Worm (Caenorhabditis elegans) whole organism, young adult: ENCODE measurements around the gene ZC443.7.

Source experiments
- C17E4.6 ChIP-seq: fragments of 200-800 bp; sonication (Bioruptor generic); IDR thresholded peaks from 2 replicates; pipeline ENCODE4 v1.3.6; 2022; ENCODE audit warnings: missing genetic modification reagents, missing genetic modification characterization, missing compliant biosample characterization
- T26A5.8 ChIP-seq: sonication (generic microtip); optimal IDR thresholded peaks from 2 replicates; lab custom pipeline; 2016; ENCODE audit warnings: missing genetic modification characterization, missing compliant biosample characterization
- ama-1 ChIP-seq, 3 experiments: fragments of 150-350 bp in 1 of 3; sonication (generic microtip) in 2 of 3; optimal IDR thresholded peaks; 2 replicates each; lab custom pipeline; 2014 to 2018; ENCODE audit warnings: missing biosample characterization in 2 of 3, missing genetic modification characterization in 2 of 3, missing genetic modification reagents in 2 of 3
- atf-7 ChIP-seq: sonication (generic microtip); optimal IDR thresholded peaks from 2 replicates; lab custom pipeline; 2017; ENCODE audit warnings: mild to moderate bottlenecking, missing genetic modification characterization, missing compliant biosample characterization
- dpff-1 ChIP-seq: sonication (generic microtip); optimal IDR thresholded peaks from 2 replicates; lab custom pipeline; 2017; ENCODE audit warnings: mild to moderate bottlenecking, missing genetic modification characterization, missing compliant biosample characterization
- egl-44 ChIP-seq: fragments of 200-800 bp; sonication (Bioruptor generic); IDR thresholded peaks from 2 replicates; pipeline ENCODE4 v1.3.6; 2022; ENCODE audit warnings: missing genetic modification reagents, missing genetic modification characterization, missing compliant biosample characterization
- let-526 ChIP-seq: fragments of 200-800 bp; sonication (Bioruptor generic); IDR thresholded peaks from 2 replicates; pipeline ENCODE4 v1.3.6; 2022; ENCODE audit warnings: missing genetic modification reagents, missing genetic modification characterization, missing compliant biosample characterization
- mxl-1 ChIP-seq: sonication (generic microtip); optimal IDR thresholded peaks from 2 replicates; lab custom pipeline; 2016; ENCODE audit warnings: missing genetic modification characterization, missing compliant biosample characterization
- nfya-1 ChIP-seq: sonication (generic microtip); optimal IDR thresholded peaks from 2 replicates; lab custom pipeline; 2017; ENCODE audit warnings: antibody characterized with exemption, missing compliant biosample characterization, missing genetic modification characterization, borderline replicate concordance; ENCODE audit not compliant: insufficient read depth
- nhr-27 ChIP-seq: fragments of 200-800 bp; sonication (Bioruptor generic); optimal IDR thresholded peaks from 2 replicates; lab custom pipeline; 2018; ENCODE audit warnings: mild to moderate bottlenecking, missing genetic modification characterization, moderate library complexity, missing compliant biosample characterization
- tbp1 ChIP-seq: fragments of 200-800 bp; sonication (Bioruptor generic); optimal IDR thresholded peaks from 2 replicates; lab custom pipeline; 2018; ENCODE audit warnings: mild to moderate bottlenecking, missing genetic modification characterization, missing compliant biosample characterization
- unc-62 ChIP-seq: fragments of 150-350 bp; optimal IDR thresholded peaks from 2 replicates; lab custom pipeline; 2014; ENCODE audit warnings: missing biosample characterization, missing genetic modification reagents, missing genetic modification characterization
- ztf-18 ChIP-seq: sonication (generic microtip); optimal IDR thresholded peaks from 2 replicates; lab custom pipeline; 2016; ENCODE audit warnings: missing genotype, mild to moderate bottlenecking, missing genetic modification characterization, missing compliant biosample characterization
- ztf-3 ChIP-seq: fragments of 200-800 bp; sonication (Bioruptor generic); optimal IDR thresholded peaks from 2 replicates; lab custom pipeline; 2018; ENCODE audit warnings: mild to moderate bottlenecking, missing genetic modification characterization, missing compliant biosample characterization

DNA sequence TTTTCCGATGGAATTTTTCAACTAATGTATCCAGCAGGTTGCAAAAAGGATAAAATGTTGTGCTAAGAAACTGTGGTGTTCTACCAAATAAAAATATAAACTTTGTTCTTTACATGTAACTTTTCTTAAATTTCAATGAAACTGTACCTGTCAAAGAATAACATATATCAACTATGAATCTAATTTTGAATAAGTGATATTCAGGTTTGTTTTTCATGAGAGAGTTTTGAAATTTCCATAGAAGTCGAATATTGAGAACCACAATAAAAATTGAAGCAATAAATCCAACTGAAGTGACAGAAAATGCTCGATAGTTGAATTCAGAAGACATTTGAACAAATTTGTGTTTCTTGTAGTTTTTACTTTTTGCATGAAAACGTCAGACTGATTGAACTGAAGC is 16.1 kb upstream of the ZC443.7 start, which contains the start of gene srbc-43:
- TF ChIP-seq C17E4.6 (GFP tag; lab: Robert Waterston, UW): no peak
- TF ChIP-seq tbp1 (GFP tag; lab: Kevin White, UChicago): no peak
- TF ChIP-seq let-526 (GFP tag; lab: Robert Waterston, UW): no peak
- no peak for TF ChIP-seq ama-1 (optimal IDR thresholded peaks at IDR 0.05; lab: Kevin White, UChicago)
- TF ChIP-seq ama-1 (GFP tag; optimal IDR thresholded peaks at IDR 0.05; lab: Kevin White, UChicago): no peak
- TF ChIP-seq unc-62 (GFP tag; lab: Kevin White, UChicago): no peak
- TF ChIP-seq mxl-1: no peak
- no peak for TF ChIP-seq atf-7 (tag; lab: Kevin White, UChicago)
- TF ChIP-seq T26A5.8: no peak
- no peak for TF ChIP-seq ztf-3 (GFP tag; lab: Kevin White, UChicago)
- no peak for TF ChIP-seq nhr-27 (tag; lab: Kevin White, UChicago)
- no peak for TF ChIP-seq egl-44 (GFP tag; lab: Robert Waterston, UW)
- no peak for TF ChIP-seq nfya-1 (tag; lab: Kevin White, UChicago)
- TF ChIP-seq ztf-18 (tag; lab: Kevin White, UChicago): no peak
- TF ChIP-seq dpff-1 (tag; lab: Kevin White, UChicago): no peak
